Worm (Caenorhabditis elegans): Measurements from ENCODE around the gene slc-17.4.

ce11 chrIV:17280441-17280939 is 11.0 kb downstream of the slc-17.4 start:
- TF ChIP-seq nhr-11 (tag; optimal IDR thresholded peaks at IDR 0.05) (no peak), F13H6.1 (tag; optimal IDR thresholded peaks at IDR 0.05) (no peak), zag-1 (tag; optimal IDR thresholded peaks at IDR 0.05) (no peak), crh-2 (tag; optimal IDR thresholded peaks at IDR 0.05) (no peak), unc-62 (GFP tag; optimal IDR thresholded peaks at IDR 0.05) (no peak), mdl-1 (tag; optimal IDR thresholded peaks at IDR 0.05) (no peak), ztf-11 (tag; optimal IDR thresholded peaks at IDR 0.05) (no peak), lsy-2 (tag; optimal IDR thresholded peaks at IDR 0.05) (no peak), ZK546.5 (tag; optimal IDR thresholded peaks at IDR 0.05) (no peak)
